Worm (Caenorhabditis elegans) whole organism, late embryonic: ENCODE results near the gene lron-3.

ENCODE experiments used
- C38D4.7 ChIP-seq: fragments of 200-800 bp; sonication (Bioruptor generic); optimal IDR thresholded peaks from 2 replicates; lab custom pipeline; 2018; ENCODE audit warnings: mild to moderate bottlenecking, missing genetic modification characterization, moderate library complexity, missing compliant biosample characterization
- K09A11.1 ChIP-seq: sonication (generic microtip); optimal IDR thresholded peaks from 2 replicates; lab custom pipeline; 2017; ENCODE audit warnings: antibody characterized with exemption, mild to moderate bottlenecking, missing genetic modification characterization, missing compliant biosample characterization; ENCODE audit not compliant: insufficient read depth
- Y22D7AL.16 ChIP-seq: sonication (generic microtip); optimal IDR thresholded peaks from 2 replicates; lab custom pipeline; 2016; ENCODE audit warnings: missing genetic modification characterization, missing compliant biosample characterization
- ceh-14 ChIP-seq: sonication (generic microtip); optimal IDR thresholded peaks from 2 replicates; lab custom pipeline; 2016; ENCODE audit warnings: missing genotype, missing genetic modification characterization, missing compliant biosample characterization
- ceh-18 ChIP-seq: sonication (generic microtip); optimal IDR thresholded peaks from 2 replicates; lab custom pipeline; 2016; ENCODE audit warnings: missing genetic modification characterization, missing compliant biosample characterization
- ceh-19 ChIP-seq: fragments of 200-800 bp; sonication (Bioruptor generic); optimal IDR thresholded peaks from 2 replicates; lab custom pipeline; 2018; ENCODE audit warnings: mild to moderate bottlenecking, missing genetic modification characterization, missing compliant biosample characterization
- ceh-2 ChIP-seq: sonication (generic microtip); optimal IDR thresholded peaks from 2 replicates; lab custom pipeline; 2016; ENCODE audit warnings: missing genotype, missing genetic modification characterization, missing compliant biosample characterization
- ceh-22 ChIP-seq: sonication (generic microtip); optimal IDR thresholded peaks from 2 replicates; lab custom pipeline; 2017; ENCODE audit warnings: missing biosample characterization, missing genetic modification characterization
- ceh-24 ChIP-seq: sonication (generic microtip); optimal IDR thresholded peaks from 2 replicates; lab custom pipeline; 2016; ENCODE audit warnings: mild to moderate bottlenecking, missing genetic modification characterization, missing compliant biosample characterization
- ceh-30 ChIP-seq: fragments of 150-350 bp; optimal IDR thresholded peaks from 2 replicates; lab custom pipeline; 2014; ENCODE audit warnings: missing biosample characterization, missing genetic modification characterization
- ceh-31 ChIP-seq: sonication (generic microtip); optimal IDR thresholded peaks from 2 replicates; lab custom pipeline; 2016; ENCODE audit warnings: missing genetic modification characterization, missing compliant biosample characterization
- ceh-34 ChIP-seq: sonication (generic microtip); optimal IDR thresholded peaks from 2 replicates; lab custom pipeline; 2016; ENCODE audit warnings: mild to moderate bottlenecking, missing genetic modification characterization, missing compliant biosample characterization
- ceh-6 ChIP-seq: fragments of 200-800 bp; sonication (Bioruptor generic); optimal IDR thresholded peaks from 2 replicates; lab custom pipeline; 2018; ENCODE audit warnings: mild to moderate bottlenecking, missing genetic modification characterization, missing compliant biosample characterization
- ceh-9 ChIP-seq: sonication (generic microtip); optimal IDR thresholded peaks from 2 replicates; lab custom pipeline; 2016; ENCODE audit warnings: mild to moderate bottlenecking, missing genetic modification characterization, inconsistent platforms, missing compliant biosample characterization
- dmd-4 ChIP-seq: sonication (generic microtip); optimal IDR thresholded peaks from 2 replicates; lab custom pipeline; 2016; ENCODE audit warnings: borderline replicate concordance, missing genetic modification characterization, missing compliant biosample characterization
- elt-2 ChIP-seq: sonication (generic microtip); optimal IDR thresholded peaks from 2 replicates; lab custom pipeline; 2016; ENCODE audit warnings: missing genetic modification reagents, missing genetic modification characterization, missing compliant biosample characterization
- elt-4 ChIP-seq: sonication (generic microtip); optimal IDR thresholded peaks from 2 replicates; lab custom pipeline; 2016; ENCODE audit warnings: missing genetic modification characterization, missing compliant biosample characterization
- fax-1 ChIP-seq: sonication (generic microtip); optimal IDR thresholded peaks from 2 replicates; lab custom pipeline; 2016; ENCODE audit warnings: missing genotype, missing genetic modification characterization, missing compliant biosample characterization
- fkh-10 ChIP-seq: fragments of 150-350 bp; optimal IDR thresholded peaks from 2 replicates; lab custom pipeline; 2014; ENCODE audit warnings: missing biosample characterization, missing genetic modification reagents, missing genetic modification characterization
- fkh-6 ChIP-seq: sonication (generic microtip); optimal IDR thresholded peaks from 2 replicates; lab custom pipeline; 2016; ENCODE audit warnings: missing genetic modification characterization, missing compliant biosample characterization
- hlh-13 ChIP-seq: fragments of 200-800 bp; sonication (Bioruptor generic); optimal IDR thresholded peaks from 2 replicates; lab custom pipeline; 2018; ENCODE audit warnings: mild to moderate bottlenecking, missing genetic modification characterization, missing compliant biosample characterization
- hlh-30 ChIP-seq: sonication (generic microtip); optimal IDR thresholded peaks from 2 replicates; lab custom pipeline; 2017; ENCODE audit warnings: antibody characterized with exemption, missing genetic modification characterization, missing compliant biosample characterization; ENCODE audit not compliant: insufficient read depth
- lim-6 ChIP-seq: sonication (generic microtip); optimal IDR thresholded peaks from 2 replicates; lab custom pipeline; 2016; ENCODE audit warnings: missing genetic modification characterization, missing compliant biosample characterization
- lin-11 ChIP-seq: fragments of 200-800 bp; sonication (Bioruptor generic); optimal IDR thresholded peaks from 2 replicates; lab custom pipeline; 2018; ENCODE audit warnings: mild to moderate bottlenecking, missing genetic modification characterization, missing compliant biosample characterization
- madf-2 ChIP-seq: sonication (generic microtip); optimal IDR thresholded peaks from 2 replicates; lab custom pipeline; 2017; ENCODE audit warnings: missing genetic modification characterization, missing compliant biosample characterization
- mec-3 ChIP-seq: sonication (generic microtip); optimal IDR thresholded peaks from 2 replicates; lab custom pipeline; 2016; ENCODE audit warnings: borderline replicate concordance, missing genetic modification characterization, missing compliant biosample characterization
- nhr-11 ChIP-seq: fragments of 150-350 bp; optimal IDR thresholded peaks from 2 replicates; lab custom pipeline; 2014; ENCODE audit warnings: missing biosample characterization, missing genetic modification characterization
- pat-9 ChIP-seq: fragments of 200-800 bp; sonication (Bioruptor generic); optimal IDR thresholded peaks from 2 replicates; lab custom pipeline; 2018; ENCODE audit warnings: mild to moderate bottlenecking, missing genetic modification characterization, moderate library complexity, missing compliant biosample characterization
- pha-2 ChIP-seq: sonication (generic microtip); optimal IDR thresholded peaks from 2 replicates; lab custom pipeline; 2017; ENCODE audit warnings: mild to moderate bottlenecking, missing genetic modification characterization, missing compliant biosample characterization
- pros-1 ChIP-seq: fragments of 150-350 bp; optimal IDR thresholded peaks from 2 replicates; lab custom pipeline; 2014; ENCODE audit warnings: missing biosample characterization, missing genetic modification reagents, missing genetic modification characterization
- rnt-1 ChIP-seq: sonication (generic microtip); optimal IDR thresholded peaks from 2 replicates; lab custom pipeline; 2016; ENCODE audit warnings: missing genetic modification characterization, missing compliant biosample characterization
- sdc-2 ChIP-seq: sonication (generic microtip); optimal IDR thresholded peaks from 2 replicates; lab custom pipeline; 2016; ENCODE audit warnings: missing genotype, missing genetic modification characterization, missing compliant biosample characterization
- sox-4 ChIP-seq: sonication (generic microtip); optimal IDR thresholded peaks from 2 replicates; lab custom pipeline; 2017; ENCODE audit warnings: mild to moderate bottlenecking, missing genetic modification characterization, inconsistent platforms, missing compliant biosample characterization
- tbx-7 ChIP-seq: sonication (generic microtip); optimal IDR thresholded peaks from 2 replicates; lab custom pipeline; 2016; ENCODE audit warnings: missing genotype, missing genetic modification characterization, missing compliant biosample characterization
- unc-42 ChIP-seq: sonication (generic microtip); optimal IDR thresholded peaks from 2 replicates; lab custom pipeline; 2016; ENCODE audit warnings: missing genotype, missing genetic modification characterization, missing compliant biosample characterization
- zip-5 ChIP-seq: sonication (generic microtip); optimal IDR thresholded peaks from 2 replicates; lab custom pipeline; 2016; ENCODE audit warnings: missing genetic modification characterization, missing compliant biosample characterization

Gene lron-3

ce11 chrX:15606585-15607276 is 49.0 kb upstream of the lron-3 start, which contains the start of gene rab-14 (continued):
- TF ChIP-seq ceh-34 (tag; lab: Kevin White, UChicago) (peak; percentile 60), zip-5 (tag; lab: Kevin White, UChicago) (no peak), madf-2 (tag; lab: Kevin White, UChicago) (no peak), ceh-18 (tag; lab: Kevin White, UChicago) (no peak), ceh-19 (no peak), rnt-1 (tag; lab: Kevin White, UChicago) (no peak), lin-11 (no peak), ceh-22 (no peak), ceh-14 (tag; lab: Kevin White, UChicago) (peak; percentile 14), unc-42 (peak; percentile 25), pha-2 (tag; lab: Kevin White, UChicago) (no peak), nhr-11 (tag; lab: Kevin White, UChicago) (no peak), Y22D7AL.16 (tag; lab: Kevin White, UChicago) (no peak), fkh-6 (tag; lab: Kevin White, UChicago) (peak; percentile 8), mec-3 (tag; lab: Kevin White, UChicago) (no peak), ceh-2 (tag; lab: Kevin White, UChicago) (no peak), elt-4 (tag; lab: Kevin White, UChicago) (no peak), dmd-4 (tag; lab: Kevin White, UChicago) (no peak), hlh-13 (GFP tag; lab: Kevin White, UChicago) (no peak), fkh-10 (GFP tag; lab: Kevin White, UChicago) (no peak), ceh-30 (tag; lab: Kevin White, UChicago) (no peak), ceh-6 (GFP tag; lab: Kevin White, UChicago) (peak; percentile 23), lim-6 (no peak)

- no peak for TF ChIP-seq C38D4.7
- no peak for TF ChIP-seq pat-9
- TF ChIP-seq ceh-24 (tag; lab: Kevin White, UChicago): no peak
- TF ChIP-seq fkh-10 (GFP tag; lab: Kevin White, UChicago): no peak
Measured at ce11 chrX:15604236-15604635, 46.5 kb upstream of the lron-3 start.

ce11 chrX:15600512-15601117 is 42.9 kb upstream of the lron-3 start, which contains the start of gene ent-2:
Gene ent-2, plus strand, starts transcription at chrX:15601067.
- TF ChIP-seq ceh-2 (tag; lab: Kevin White, UChicago): no peak
- TF ChIP-seq pat-9: peak; percentile 6
- TF ChIP-seq sox-4 (tag; lab: Kevin White, UChicago): no peak
- TF ChIP-seq elt-2 (tag; lab: Kevin White, UChicago): peak; percentile 51
- peak; percentile 5 for TF ChIP-seq hlh-30 (tag; lab: Kevin White, UChicago)
- TF ChIP-seq fax-1: no peak

- TF ChIP-seq pros-1 (tag; lab: Kevin White, UChicago): no peak
- no peak for TF ChIP-seq C38D4.7
- no peak for TF ChIP-seq tbx-7 (tag; lab: Kevin White, UChicago)
- TF ChIP-seq sdc-2 (tag; lab: Kevin White, UChicago): no peak
- no peak for TF ChIP-seq K09A11.1 (tag; lab: Kevin White, UChicago)
- no peak for TF ChIP-seq fax-1
- TF ChIP-seq rnt-1 (tag; lab: Kevin White, UChicago): no peak
- TF ChIP-seq ceh-31 (tag; lab: Kevin White, UChicago): no peak
- TF ChIP-seq ceh-9 (tag; lab: Kevin White, UChicago): no peak
- TF ChIP-seq ceh-14 (tag; lab: Kevin White, UChicago): no peak
- TF ChIP-seq hlh-13 (GFP tag; lab: Kevin White, UChicago): no peak
- no peak for TF ChIP-seq elt-2 (tag; lab: Kevin White, UChicago)
- no peak for TF ChIP-seq ceh-6 (GFP tag; lab: Kevin White, UChicago)
- TF ChIP-seq mec-3 (tag; lab: Kevin White, UChicago): no peak
- TF ChIP-seq ceh-2 (tag; lab: Kevin White, UChicago): no peak
Measured at ce11 chrX:15599925-15600324, 42.2 kb upstream of the lron-3 start.
